Fruit fly (Drosophila melanogaster) whole organism, adult: ENCODE results near the gene Ae2.

Experiments used
- CG11617 ChIP-seq: fragments of 200-800 bp; sonication (Bioruptor generic); optimal IDR thresholded peaks from 2 replicates; lab custom pipeline; 2017; ENCODE audit warnings: mild to moderate bottlenecking, missing biosample characterization, missing genetic modification reagents, missing genetic modification characterization
- CG12768 ChIP-seq: fragments of 200-800 bp; sonication (Bioruptor generic); optimal IDR thresholded peaks from 2 replicates; lab custom pipeline; 2017; ENCODE audit warnings: missing biosample characterization, missing genetic modification characterization, mild to moderate bottlenecking, moderate library complexity, missing genetic modification reagents
- CG14711 ChIP-seq: fragments of 200-800 bp; sonication (Bioruptor generic); optimal IDR thresholded peaks from 2 replicates; lab custom pipeline; 2018; ENCODE audit warnings: missing biosample characterization, mild to moderate bottlenecking, missing genetic modification characterization, moderate library complexity
- CG1620 ChIP-seq: fragments of 200-800 bp; sonication (Bioruptor generic); optimal IDR thresholded peaks from 2 replicates; lab custom pipeline; 2016; ENCODE audit warnings: missing biosample characterization, missing genetic modification characterization
- CG33017 ChIP-seq: fragments of 200-800 bp; sonication (Bioruptor generic); optimal IDR thresholded peaks from 2 replicates; lab custom pipeline; 2018; ENCODE audit warnings: missing biosample characterization, mild to moderate bottlenecking, missing genetic modification characterization, moderate library complexity
- CG5204 ChIP-seq: fragments of 200-800 bp; sonication (Bioruptor generic); optimal IDR thresholded peaks from 2 replicates; lab custom pipeline; 2016; ENCODE audit warnings: missing biosample characterization, missing genetic modification characterization
- CG7045 ChIP-seq: fragments of 200-800 bp; sonication (Bioruptor generic); optimal IDR thresholded peaks from 2 replicates; lab custom pipeline; 2017; ENCODE audit warnings: missing biosample characterization, mild to moderate bottlenecking, missing genetic modification characterization
- CG7101 ChIP-seq: fragments of 200-800 bp; sonication (Bioruptor generic); optimal IDR thresholded peaks from 2 replicates; lab custom pipeline; 2018; ENCODE audit warnings: missing biosample characterization, mild to moderate bottlenecking, missing genetic modification characterization, moderate library complexity
- Clk ChIP-seq: fragments of 200-800 bp; sonication (Bioruptor generic); optimal IDR thresholded peaks from 2 replicates; lab custom pipeline; 2017; ENCODE audit warnings: missing biosample characterization, missing genetic modification characterization
- Crg-1 ChIP-seq: fragments of 200-800 bp; sonication (Bioruptor generic); optimal IDR thresholded peaks from 2 replicates; lab custom pipeline; 2016; ENCODE audit warnings: missing biosample characterization, missing genetic modification characterization
- Hr96 ChIP-seq: fragments of 200-800 bp; sonication (Bioruptor generic); optimal IDR thresholded peaks from 2 replicates; lab custom pipeline; 2016; ENCODE audit warnings: missing biosample characterization, missing genetic modification characterization
- Mnt ChIP-seq: fragments of 200-800 bp; sonication (Bioruptor generic); optimal IDR thresholded peaks from 2 replicates; lab custom pipeline; 2016; ENCODE audit warnings: missing biosample characterization, mild to moderate bottlenecking, missing genetic modification characterization
- bab1 ChIP-seq: fragments of 200-800 bp; sonication (Bioruptor generic); optimal IDR thresholded peaks from 3 replicates; lab custom pipeline; 2019; ENCODE audit warnings: missing biosample characterization, mild to moderate bottlenecking, missing genetic modification characterization, moderate library complexity
- cic ChIP-seq: fragments of 200-800 bp; sonication (Bioruptor generic); optimal IDR thresholded peaks from 2 replicates; lab custom pipeline; 2017; ENCODE audit warnings: missing biosample characterization, mild to moderate bottlenecking, missing genetic modification characterization, moderate library complexity
- cnc ChIP-seq, 2 experiments: fragments of >200 bp; optimal IDR thresholded peaks; 2 replicates each; lab custom pipeline; 2017
- kay ChIP-seq: fragments of 200-800 bp; sonication (Bioruptor generic); peaks from one replicate; lab custom pipeline; 2016; ENCODE audit warnings: missing biosample characterization, missing genetic modification characterization, borderline replicate concordance
- ovo ChIP-seq: fragments of 200-800 bp; sonication (Bioruptor generic); optimal IDR thresholded peaks from 2 replicates; lab custom pipeline; 2016; ENCODE audit warnings: missing biosample characterization, missing genetic modification characterization
- pad ChIP-seq: fragments of 200-800 bp; sonication (Bioruptor generic); optimal IDR thresholded peaks from 3 replicates; lab custom pipeline; 2017; ENCODE audit warnings: missing biosample characterization, missing genetic modification characterization, mild to moderate bottlenecking, moderate library complexity, missing genetic modification reagents
- tj ChIP-seq: fragments of 200-800 bp; sonication (Bioruptor generic); optimal IDR thresholded peaks from 3 replicates; lab custom pipeline; 2017; ENCODE audit warnings: missing biosample characterization, mild to moderate bottlenecking, missing genetic modification characterization, moderate library complexity
- toe ChIP-seq: fragments of 200-800 bp; sonication (Bioruptor generic); optimal IDR thresholded peaks from 2 replicates; lab custom pipeline; 2016; ENCODE audit warnings: missing biosample characterization, missing genetic modification characterization

Gene Ae2

DNA sequence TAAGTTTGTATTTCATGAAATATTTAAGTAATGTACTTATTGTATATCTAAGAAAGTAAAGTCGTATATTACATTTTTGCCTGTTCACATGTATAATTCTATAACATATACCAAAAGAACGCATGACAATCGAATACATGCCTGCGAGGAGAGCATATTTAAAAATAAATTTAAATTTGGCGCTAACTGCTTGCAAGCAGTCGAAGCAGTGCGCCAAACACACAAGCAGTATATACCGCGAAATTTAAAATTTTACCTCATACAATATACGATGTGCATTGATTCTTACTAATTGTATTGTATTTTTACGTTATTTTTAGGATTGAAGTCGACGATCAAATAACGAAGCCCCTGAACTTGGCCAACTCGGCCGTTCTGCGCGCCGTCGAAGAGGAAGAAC, 60.9 kb downstream of the Ae2 start:
- no peak for TF ChIP-seq CG7101 (tag; lab: Kevin White, UChicago)
- no peak for TF ChIP-seq bab1
- no peak for TF ChIP-seq kay
- no peak for TF ChIP-seq Mnt (GFP tag; lab: Kevin White, UChicago)
- no peak for TF ChIP-seq CG12768 (GFP tag; lab: Kevin White, UChicago)
- no peak for TF ChIP-seq pad (GFP tag; lab: Kevin White, UChicago)
- TF ChIP-seq CG14711, result no peak
- no peak for TF ChIP-seq Hr96
- no peak for TF ChIP-seq CG1620 (GFP tag; lab: Kevin White, UChicago)
- no peak for TF ChIP-seq tj (GFP tag; lab: Kevin White, UChicago)
- TF ChIP-seq cic, result no peak
- no peak for TF ChIP-seq CG11617 (GFP tag; lab: Kevin White, UChicago)
- no peak for TF ChIP-seq Clk

DNA sequence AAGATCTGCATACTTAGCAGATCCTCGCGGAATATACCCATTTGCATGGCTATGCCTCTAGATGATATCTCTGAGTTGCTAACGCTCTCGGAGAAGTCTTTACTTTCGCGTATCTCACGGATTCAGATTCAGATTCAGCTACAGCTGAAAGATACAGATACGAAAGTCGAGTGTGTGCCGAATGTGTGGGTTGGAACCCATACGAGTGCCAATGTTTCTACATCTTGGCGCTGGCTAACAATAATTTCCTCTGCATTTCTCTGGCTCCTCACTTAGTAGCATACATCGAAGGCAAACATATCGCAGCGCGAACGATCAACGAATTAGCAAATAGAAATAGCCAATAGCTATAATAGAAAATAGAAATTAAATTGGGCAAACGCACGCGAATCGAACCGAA, 65.8 kb downstream of the Ae2 start:
- TF ChIP-seq kay (peak; percentile 78), CG7045 (GFP tag; lab: Kevin White, UChicago) (no peak)

dm6 chr3L:9829639-9830341, 66.4 kb downstream of the Ae2 start:
- no peak for TF ChIP-seq CG33017 (tag; lab: Kevin White, UChicago)
- TF ChIP-seq kay, result no peak
- TF ChIP-seq Hr96, result no peak
- no peak for TF ChIP-seq CG7101 (tag; lab: Kevin White, UChicago)
- no peak for TF ChIP-seq tj (GFP tag; lab: Kevin White, UChicago)
- no peak for TF ChIP-seq Mnt (GFP tag; lab: Kevin White, UChicago)
- TF ChIP-seq Crg-1 (GFP tag; lab: Kevin White, UChicago), result no peak
- TF ChIP-seq CG11617 (GFP tag; lab: Kevin White, UChicago), result no peak
- no peak for TF ChIP-seq pad (GFP tag; lab: Kevin White, UChicago)
- TF ChIP-seq bab1, result no peak
- TF ChIP-seq CG5204, result no peak
- TF ChIP-seq toe (GFP tag; lab: Kevin White, UChicago), result no peak
- TF ChIP-seq Clk, result no peak
- TF ChIP-seq cic, result no peak
- no peak for TF ChIP-seq CG14711
- no peak for TF ChIP-seq ovo (GFP tag; lab: Kevin White, UChicago)
- TF ChIP-seq CG1620 (GFP tag; lab: Kevin White, UChicago), result no peak
- no peak for TF ChIP-seq CG7045 (GFP tag; lab: Kevin White, UChicago)
- TF ChIP-seq cnc (optimal IDR thresholded peaks at IDR 0.05; lab: Kevin White, UChicago), result no peak

DNA sequence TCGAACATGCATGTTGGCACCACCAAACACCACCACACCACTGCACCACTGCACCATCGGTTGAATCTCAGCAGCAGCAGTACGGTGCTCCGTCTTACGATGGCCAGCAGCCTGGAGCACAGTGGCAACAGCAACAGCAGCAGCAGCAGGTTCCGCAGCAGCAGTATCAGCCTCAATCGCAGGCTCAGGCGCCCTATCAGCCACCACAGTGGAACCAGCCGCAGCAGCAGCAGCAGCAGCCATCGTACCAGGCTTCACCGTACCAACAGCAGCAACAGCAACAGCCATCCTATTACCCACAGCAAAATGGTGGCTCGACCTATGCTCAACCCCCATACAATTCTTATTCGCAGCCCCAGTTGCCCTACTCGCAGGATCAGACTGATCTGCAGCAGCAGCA, 68.8 kb downstream of the Ae2 start:
- TF ChIP-seq Clk, result no peak
- no peak for TF ChIP-seq CG14711
- no peak for TF ChIP-seq Hr96
